Worm (Caenorhabditis elegans): Measurements from ENCODE around the gene F13B9.2.
"Not testable (repeated sequence)": the region's sequence is repeated elsewhere in the genome, so short reads cannot be mapped to it uniquely, and the experiment has no call there.

Gene F13B9.2

DNA sequence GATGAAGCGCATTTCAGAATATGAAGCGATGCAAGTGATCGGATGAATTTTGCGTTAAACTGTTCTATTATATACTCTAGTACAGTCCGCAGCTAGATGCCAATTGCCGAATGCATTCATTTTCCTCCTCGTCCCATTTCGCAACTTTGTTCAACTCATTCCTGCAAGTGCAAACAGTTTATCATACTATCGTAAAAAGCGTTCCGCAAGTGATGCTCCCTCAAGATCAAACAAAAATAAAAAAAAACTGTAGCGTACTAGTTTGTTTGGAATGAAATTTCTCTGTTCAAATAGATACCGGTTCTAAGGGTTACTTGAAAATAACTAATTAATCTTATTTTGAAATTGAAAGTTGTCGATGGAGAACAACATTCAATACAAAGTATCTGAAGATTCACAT is 35.4 kb downstream of the F13B9.2 start, which contains the start of gene pqn-57:
Gene pqn-57, minus strand, starts transcription at position 101 of the 400 bp plus-strand sequence.
- no peak for TF ChIP-seq ceh-13 (GFP tag; optimal IDR thresholded peaks at IDR 0.05)
- no peak for TF ChIP-seq scrt-1 (GFP tag; IDR thresholded peaks at IDR 0.05)
- TF ChIP-seq flt-1 (GFP tag; IDR thresholded peaks at IDR 0.05), result no peak
- TF ChIP-seq ets-7 (tag; optimal IDR thresholded peaks at IDR 0.05), result no peak
- TF ChIP-seq F13C5.2 (tag; optimal IDR thresholded peaks at IDR 0.05), result no peak
- no peak for TF ChIP-seq tbx-11 (GFP tag; IDR thresholded peaks at IDR 0.05)
- TF ChIP-seq hmg-4 (GFP tag; optimal IDR thresholded peaks at IDR 0.05), result no peak
- no peak for TF ChIP-seq pes-1 (GFP tag; IDR thresholded peaks at IDR 0.05)
- no peak for TF ChIP-seq tra-4 (tag; optimal IDR thresholded peaks at IDR 0.05)
- no peak for TF ChIP-seq hnd-1 (tag; optimal IDR thresholded peaks at IDR 0.05)
- TF ChIP-seq ama-1 (optimal IDR thresholded peaks at IDR 0.05), result no peak
- no peak for TF ChIP-seq ceh-36 (tag; optimal IDR thresholded peaks at IDR 0.05)
- no peak for TF ChIP-seq tbx-37 (GFP tag; conservative IDR thresholded peaks at IDR 0.05)
- TF ChIP-seq aly-1 (tag; optimal IDR thresholded peaks at IDR 0.05), result no peak
- TF ChIP-seq B0310.2 (tag; optimal IDR thresholded peaks at IDR 0.05), result no peak
- TF ChIP-seq hmbx-1 (tag; optimal IDR thresholded peaks at IDR 0.05), result no peak
- TF ChIP-seq sea-1 (GFP tag; conservative IDR thresholded peaks at IDR 0.05), result no peak

DNA sequence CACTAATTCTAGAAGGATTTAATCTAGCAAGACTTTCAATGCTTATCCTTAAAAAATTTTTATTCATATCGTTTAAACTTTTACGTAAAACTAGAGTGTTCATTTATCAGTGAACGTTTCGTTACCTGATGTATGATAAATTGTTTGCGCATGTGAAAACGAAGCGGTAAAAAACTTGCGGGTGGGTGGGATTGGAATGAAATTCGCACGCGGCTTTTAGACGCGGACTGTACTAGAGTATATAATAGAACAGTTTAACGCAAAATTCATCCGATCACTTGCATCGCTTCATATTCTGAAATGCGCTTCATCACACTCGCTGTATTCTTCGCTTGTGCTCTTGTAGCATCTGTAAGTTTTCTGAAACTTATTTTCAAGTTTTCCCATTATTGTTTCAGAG is 36.3 kb downstream of the F13B9.2 start, which contains the start of gene abu-9:
Gene abu-9, plus strand, starts transcription at position 301 of the 400 bp plus-strand sequence.
- not testable (repeated sequence) for TF ChIP-seq ceh-36 (tag; optimal IDR thresholded peaks at IDR 0.05); ceh-13 (GFP tag; optimal IDR thresholded peaks at IDR 0.05); sea-1 (GFP tag; conservative IDR thresholded peaks at IDR 0.05)

DNA sequence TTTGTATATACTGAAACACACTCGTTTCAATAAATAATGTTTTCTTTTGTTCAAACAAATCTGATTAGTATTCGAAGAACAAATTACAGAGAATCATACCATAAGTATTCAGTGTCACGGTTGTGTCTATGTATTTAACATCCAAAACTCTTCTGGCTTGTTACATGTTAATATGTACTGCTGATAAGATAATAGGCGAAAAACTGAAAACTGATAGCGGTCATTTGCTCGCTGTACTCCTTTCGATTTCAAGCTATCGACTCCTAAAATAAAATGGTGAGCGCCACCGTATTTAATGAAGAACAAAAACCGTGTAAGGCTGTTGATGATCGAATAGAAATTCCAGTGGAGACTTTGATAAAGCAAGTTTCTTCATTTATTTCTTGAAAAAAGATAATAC is 37.9 kb downstream of the F13B9.2 start, which contains the start of gene R09F10.1:
Gene R09F10.1, plus strand, starts transcription at position 222 of the 400 bp plus-strand sequence.
- TF ChIP-seq ceh-13 (GFP tag; optimal IDR thresholded peaks at IDR 0.05), result no peak
- no peak for TF ChIP-seq F13C5.2 (tag; optimal IDR thresholded peaks at IDR 0.05)
- TF ChIP-seq hmbx-1 (tag; optimal IDR thresholded peaks at IDR 0.05), result no peak
- no peak for TF ChIP-seq B0310.2 (tag; optimal IDR thresholded peaks at IDR 0.05)
- TF ChIP-seq ets-7 (tag; optimal IDR thresholded peaks at IDR 0.05), result no peak
- no peak for TF ChIP-seq flt-1 (GFP tag; IDR thresholded peaks at IDR 0.05)
- TF ChIP-seq hnd-1 (tag; optimal IDR thresholded peaks at IDR 0.05), result no peak
- TF ChIP-seq tra-4 (tag; optimal IDR thresholded peaks at IDR 0.05), result no peak
- TF ChIP-seq ceh-36 (tag; optimal IDR thresholded peaks at IDR 0.05), result no peak
- TF ChIP-seq sea-1 (GFP tag; conservative IDR thresholded peaks at IDR 0.05), result no peak
- TF ChIP-seq pes-1 (GFP tag; IDR thresholded peaks at IDR 0.05), result no peak
- TF ChIP-seq scrt-1 (GFP tag; IDR thresholded peaks at IDR 0.05), result no peak
- TF ChIP-seq tbx-37 (GFP tag; conservative IDR thresholded peaks at IDR 0.05), result no peak
- no peak for TF ChIP-seq ama-1 (optimal IDR thresholded peaks at IDR 0.05)
- no peak for TF ChIP-seq tbx-11 (GFP tag; IDR thresholded peaks at IDR 0.05)
- TF ChIP-seq hmg-4 (GFP tag; optimal IDR thresholded peaks at IDR 0.05), result no peak

DNA sequence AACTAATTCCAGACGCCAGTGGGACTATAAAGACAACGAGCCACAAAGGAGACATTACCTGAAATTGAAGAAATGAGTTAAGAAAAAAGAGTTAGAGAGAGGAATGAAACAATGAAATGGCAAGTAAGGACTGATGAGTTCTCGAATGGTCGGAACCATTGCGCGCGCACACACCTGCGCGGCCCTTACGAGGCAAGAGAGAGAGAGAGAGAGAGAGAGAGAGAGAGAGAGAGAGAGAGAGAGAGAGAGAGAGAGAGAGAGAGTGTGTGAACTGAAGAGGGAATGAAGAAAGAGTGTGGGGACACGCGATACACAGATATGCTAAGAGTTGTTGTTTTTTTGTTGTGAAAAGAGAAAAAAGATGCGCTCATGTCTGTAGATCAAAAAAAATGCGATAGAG is 40.9 kb downstream of the F13B9.2 start, which contains the start of gene R09F10.8:
Gene R09F10.8, minus strand, starts transcription at position 58 of the 400 bp plus-strand sequence.
- TF ChIP-seq sea-1 (GFP tag; conservative IDR thresholded peaks at IDR 0.05), result no peak
- no peak for TF ChIP-seq scrt-1 (GFP tag; IDR thresholded peaks at IDR 0.05)
- TF ChIP-seq hnd-1 (tag; optimal IDR thresholded peaks at IDR 0.05), result no peak
- TF ChIP-seq B0310.2 (tag; optimal IDR thresholded peaks at IDR 0.05), result no peak
- TF ChIP-seq ceh-36 (tag; optimal IDR thresholded peaks at IDR 0.05), result no peak
- TF ChIP-seq tbx-37 (GFP tag; conservative IDR thresholded peaks at IDR 0.05), result no peak

DNA sequence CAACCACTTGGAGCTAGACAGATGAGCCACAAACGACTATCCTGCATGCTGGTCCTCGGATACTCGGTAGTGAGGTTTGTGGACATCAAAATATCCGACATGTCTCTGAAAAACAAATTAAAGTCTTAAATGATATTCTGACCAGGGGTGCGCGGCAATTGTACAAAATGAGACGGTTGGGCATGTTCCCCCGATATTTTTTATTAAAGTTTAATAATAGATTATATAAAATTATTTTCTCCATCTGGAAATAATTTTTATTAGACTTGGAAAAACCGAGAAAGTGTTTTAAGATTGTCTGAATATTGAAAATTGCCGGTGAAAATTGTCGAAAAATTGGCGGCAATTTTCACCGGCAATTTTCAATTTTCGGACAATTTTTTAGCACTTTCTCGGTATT is 42.3 kb downstream of the F13B9.2 start, which contains the start of gene F55E10.4:
Gene F55E10.4, minus strand, starts transcription at position 101 of the 400 bp plus-strand sequence.
- TF ChIP-seq sea-1 (GFP tag; conservative IDR thresholded peaks at IDR 0.05), result no peak
- TF ChIP-seq hmbx-1 (tag; optimal IDR thresholded peaks at IDR 0.05), result no peak
- TF ChIP-seq scrt-1 (GFP tag; IDR thresholded peaks at IDR 0.05), result no peak
- no peak for TF ChIP-seq flt-1 (GFP tag; IDR thresholded peaks at IDR 0.05)
- TF ChIP-seq tbx-37 (GFP tag; conservative IDR thresholded peaks at IDR 0.05), result no peak
- TF ChIP-seq ceh-13 (GFP tag; optimal IDR thresholded peaks at IDR 0.05), result no peak
